Worm (Caenorhabditis elegans): ENCODE results near the gene str-156.

The str-156 gene

ce11 chrIV:4880634-4881033, 32.6 kb upstream of the str-156 start (continued):
- TF ChIP-seq mes-4 (tag; optimal IDR thresholded peaks at IDR 0.05) (peak; percentile 28), ceh-27 (GFP tag; optimal IDR thresholded peaks at IDR 0.05) (no peak), pbrm-1 (GFP tag; IDR thresholded peaks at IDR 0.05) (peak; percentile 97), ztf-26 (tag; optimal IDR thresholded peaks at IDR 0.05) (no peak), xnd-1 (tag; optimal IDR thresholded peaks at IDR 0.05) (peak; percentile 14), lsl-1 (GFP tag; optimal IDR thresholded peaks at IDR 0.05) (peak; percentile 75), Y95B8A.8 (GFP tag; IDR thresholded peaks at IDR 0.05) (0 out of 2 replicates have a peak, but pooled peaks have one; percentile 58), unc-62 (GFP tag; optimal IDR thresholded peaks at IDR 0.05) (no peak), zfh-2 (GFP tag; conservative IDR thresholded peaks at IDR 0.05) (no peak), atf-7 (tag; optimal IDR thresholded peaks at IDR 0.05) (no peak)

ce11 chrIV:4883984-4884383, 29.2 kb upstream of the str-156 start, which contains the start of gene str-166:
Gene str-166, plus strand, starts transcription at chrIV:4884284.
- TF ChIP-seq F23B12.7 (tag; optimal IDR thresholded peaks at IDR 0.05; ENCODE audit: insufficient read depth) (no peak), Y67H2A.10 (GFP tag; conservative IDR thresholded peaks at IDR 0.05) (no peak), ceh-27 (GFP tag; optimal IDR thresholded peaks at IDR 0.05) (no peak), repo-1 (tag; optimal IDR thresholded peaks at IDR 0.05) (no peak), F52B5.7 (tag; optimal IDR thresholded peaks at IDR 0.05) (no peak), ets-4 (GFP tag; optimal IDR thresholded peaks at IDR 0.05) (no peak), ztf-26 (tag; optimal IDR thresholded peaks at IDR 0.05) (no peak), unc-130 (GFP tag; optimal IDR thresholded peaks at IDR 0.05) (no peak), ZK185.1 (tag; optimal IDR thresholded peaks at IDR 0.05; ENCODE audit: poor library complexity, severe bottlenecking) (no peak), F55B11.4 (tag; optimal IDR thresholded peaks at IDR 0.05; ENCODE audit: borderline replicate concordance, insufficient read depth) (no peak), ceh-58 (GFP tag; IDR thresholded peaks at IDR 0.05) (no peak), C17E4.6 (GFP tag; IDR thresholded peaks at IDR 0.05) (no peak), tbp1 (GFP tag; optimal IDR thresholded peaks at IDR 0.05) (no peak), B0035.1 (tag; optimal IDR thresholded peaks at IDR 0.05) (no peak), sdz-38 (tag; optimal IDR thresholded peaks at IDR 0.05) (no peak), tlf-1 (GFP tag; optimal IDR thresholded peaks at IDR 0.05) (no peak), lir-1 (GFP tag; conservative IDR thresholded peaks at IDR 0.05) (no peak), nhr-120 (GFP tag; IDR thresholded peaks at IDR 0.05) (no peak)

ce11 chrIV:4885435-4885834, 27.8 kb upstream of the str-156 start:
- peak; percentile 23 for TF ChIP-seq ztf-18 (tag; optimal IDR thresholded peaks at IDR 0.05)
- TF ChIP-seq snpc-4 (GFP tag; optimal IDR thresholded peaks at IDR 0.05), result peak; percentile 80
- peak; percentile 83 to 95 (median 90) for TF ChIP-seq snpc-4 (tag; optimal IDR thresholded peaks at IDR 0.05)
- TF ChIP-seq madf-8 (GFP tag; conservative IDR thresholded peaks at IDR 0.05), result no peak
- TF ChIP-seq akir-1 (GFP tag; optimal IDR thresholded peaks at IDR 0.05), result no peak
- peak; percentile 58 for TF ChIP-seq die-1 (tag; optimal IDR thresholded peaks at IDR 0.05)
- no peak for TF ChIP-seq zim-3 (tag; optimal IDR thresholded peaks at IDR 0.05)
- no peak for TF ChIP-seq nhr-179 (tag; optimal IDR thresholded peaks at IDR 0.05)
- peak; percentile 49; the same call in 1 of the 2 replicates for TF ChIP-seq lin-26 (GFP tag; IDR thresholded peaks at IDR 0.05)
- TF ChIP-seq D2030.7 (GFP tag; IDR thresholded peaks at IDR 0.05), result peak; percentile 39; the same call in 1 of the 2 replicates
- no peak for TF ChIP-seq sptf-2 (GFP tag; optimal IDR thresholded peaks at IDR 0.05)
- peak; percentile 62 for TF ChIP-seq rpc-1 (optimal IDR thresholded peaks at IDR 0.05)
- TF ChIP-seq rpc-1 (tag; optimal IDR thresholded peaks at IDR 0.05), result peak; percentile 82
- TF ChIP-seq snpc-1.1 (tag; optimal IDR thresholded peaks at IDR 0.05; ENCODE audit: insufficient read depth), result peak; percentile 88
- no peak for TF ChIP-seq ztf-26 (tag; optimal IDR thresholded peaks at IDR 0.05)
- peak; percentile 35 for TF ChIP-seq him-1 (tag; optimal IDR thresholded peaks at IDR 0.05)
- TF ChIP-seq snpc-3.4 (tag; optimal IDR thresholded peaks at IDR 0.05), result peak; percentile 52
- peak; percentile 83 for TF ChIP-seq attf-6 (GFP tag; IDR thresholded peaks at IDR 0.05)
- peak; percentile 44; the same call in 1 of the 2 replicates for TF ChIP-seq C17E4.6 (GFP tag; IDR thresholded peaks at IDR 0.05)
- peak; percentile 53 for TF ChIP-seq B0261.1 (tag; optimal IDR thresholded peaks at IDR 0.05)
- TF ChIP-seq ztf-25 (GFP tag; IDR thresholded peaks at IDR 0.05), result 0 out of 2 replicates have a peak, but pooled peaks have one; percentile 50
- peak; percentile 80 for TF ChIP-seq tbp1 (GFP tag; optimal IDR thresholded peaks at IDR 0.05)

Data from whole organism, young adult.